Fruit fly (Drosophila melanogaster): ENCODE results near the gene mRpL39.

dm6 chr3L:14980038-14980437 is 19.4 kb downstream of the mRpL39 start:
- TF ChIP-seq Dll (optimal IDR thresholded peaks at IDR 0.05): no peak
- no peak for TF ChIP-seq usp (GFP tag; optimal IDR thresholded peaks at IDR 0.05)
